Worm (Caenorhabditis elegans): Measurements from ENCODE around the gene grsp-2.

The grsp-2 gene

DNA sequence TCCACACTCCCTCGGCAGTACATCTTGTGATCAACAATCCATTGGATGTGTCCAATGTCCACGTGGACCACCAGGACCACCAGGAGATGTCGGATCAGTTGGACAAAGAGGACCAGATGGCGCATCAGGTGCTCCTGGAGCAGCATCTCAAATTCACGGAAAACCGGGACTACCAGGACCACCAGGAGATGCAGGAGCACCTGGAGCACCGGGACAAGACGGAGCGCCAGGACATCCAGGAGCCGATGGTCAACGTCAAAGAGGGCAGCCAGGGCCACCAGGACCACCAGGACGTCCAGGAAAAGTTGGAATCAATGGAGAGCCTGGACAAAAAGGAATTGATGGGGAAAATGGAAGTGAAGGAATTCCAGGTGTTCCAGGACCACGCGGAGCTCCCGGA lies 32.9 kb downstream of the grsp-2 start:
- TF ChIP-seq egrh-3 (GFP tag; IDR thresholded peaks at IDR 0.05) (peak; percentile 35; the same call in 1 of the 2 replicates), F52B5.7 (tag; optimal IDR thresholded peaks at IDR 0.05) (no peak), zfh-2 (GFP tag; conservative IDR thresholded peaks at IDR 0.05) (peak; percentile 83)

DNA sequence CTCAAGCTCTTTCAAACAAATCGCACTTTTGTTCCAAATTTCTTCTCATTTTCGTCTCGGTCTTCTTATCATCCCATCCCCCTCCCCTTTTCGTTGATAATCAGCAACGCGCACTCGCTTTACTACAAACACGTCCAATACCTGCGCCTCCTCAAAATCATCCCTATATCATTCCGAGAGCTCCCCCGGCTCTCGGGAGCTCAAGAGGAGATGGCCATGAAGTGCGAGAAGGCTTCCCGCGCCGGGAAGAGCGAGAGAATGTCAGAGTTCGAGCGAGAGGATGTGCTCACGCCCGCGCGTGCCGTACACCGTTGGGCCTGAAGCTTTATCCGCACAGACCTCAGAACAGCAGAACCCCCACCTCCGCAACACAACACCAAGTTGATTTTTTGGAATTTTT lies 34.7 kb downstream of the grsp-2 start:
- TF ChIP-seq zfh-2 (GFP tag; conservative IDR thresholded peaks at IDR 0.05) (peak; percentile 87), egrh-3 (GFP tag; IDR thresholded peaks at IDR 0.05) (peak; percentile 75; the same call in 1 of the 2 replicates), ceh-100 (GFP tag; IDR thresholded peaks at IDR 0.05) (no peak), ekl-4 (GFP tag; IDR thresholded peaks at IDR 0.05) (peak; percentile 31; the same call in 1 of the 2 replicates)

DNA sequence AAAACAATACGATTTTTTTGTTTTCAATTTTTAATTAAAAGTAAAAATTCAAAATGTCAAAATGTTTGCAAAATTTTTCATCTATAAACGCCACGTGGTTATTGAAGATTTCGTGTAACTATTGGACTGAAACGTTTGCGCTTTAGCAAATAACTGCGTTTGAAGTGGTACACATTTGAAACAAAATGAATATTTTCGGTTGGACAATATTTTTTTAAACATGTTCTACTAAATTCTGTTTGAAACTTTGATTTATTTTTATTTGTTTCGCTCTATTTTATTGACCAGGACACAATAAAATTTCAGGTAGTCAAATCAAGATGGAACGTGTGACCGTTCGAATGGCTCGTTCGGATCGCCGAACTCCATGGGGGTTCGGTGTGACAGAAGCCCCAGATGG lies 36.1 kb downstream of the grsp-2 start, which contains the start of gene alp-1:
TSS of gene alp-1 (plus strand) at position 301 of the 400 bp plus-strand sequence.
- TF ChIP-seq Y95B8A.8 (GFP tag; IDR thresholded peaks at IDR 0.05) (no peak), nfya-1 (tag; optimal IDR thresholded peaks at IDR 0.05; ENCODE audit: borderline replicate concordance, insufficient read depth) (no peak), bed-2 (GFP tag; IDR thresholded peaks at IDR 0.05) (no peak), fkh-3 (tag; optimal IDR thresholded peaks at IDR 0.05) (no peak), ceh-27 (GFP tag; optimal IDR thresholded peaks at IDR 0.05) (no peak)

DNA sequence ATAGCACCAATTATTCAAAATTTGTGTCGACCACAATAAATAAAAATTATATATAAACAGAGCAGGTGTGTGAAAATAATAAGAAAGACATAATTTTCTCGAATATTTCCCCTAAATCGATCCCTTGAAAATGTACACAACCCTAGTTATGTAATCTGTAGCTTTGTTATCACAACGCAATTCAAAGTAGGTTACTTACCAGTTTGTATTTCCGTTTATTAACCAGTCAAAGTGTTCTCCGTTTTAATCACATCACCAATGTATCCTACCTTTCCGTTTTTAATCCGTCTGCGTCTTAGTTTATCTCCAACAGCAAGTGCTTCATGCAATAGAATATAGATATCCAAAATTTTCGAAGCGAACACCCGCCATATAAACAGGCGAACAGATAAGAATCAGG lies 37.2 kb downstream of the grsp-2 start:
- TF ChIP-seq let-607 (tag; optimal IDR thresholded peaks at IDR 0.05) (no peak), snpc-1.1 (tag; optimal IDR thresholded peaks at IDR 0.05; ENCODE audit: insufficient read depth) (no peak), madf-3 (GFP tag; IDR thresholded peaks at IDR 0.05) (no peak), cebp-2 (GFP tag; IDR thresholded peaks at IDR 0.05) (no peak), rcor-1 (GFP tag; IDR thresholded peaks at IDR 0.05) (no peak), repo-1 (tag; optimal IDR thresholded peaks at IDR 0.05) (no peak), F49E8.2 (tag; optimal IDR thresholded peaks at IDR 0.05; ENCODE audit: insufficient read depth) (no peak), mcd-1 (GFP tag; IDR thresholded peaks at IDR 0.05) (no peak), pbrm-1 (GFP tag; IDR thresholded peaks at IDR 0.05) (no peak), zim-3 (tag; optimal IDR thresholded peaks at IDR 0.05) (no peak), lin-54 (GFP tag; optimal IDR thresholded peaks at IDR 0.05) (no peak), ztf-28 (GFP tag; IDR thresholded peaks at IDR 0.05) (no peak), lsy-27 (tag; optimal IDR thresholded peaks at IDR 0.05; ENCODE audit: borderline replicate concordance, insufficient read depth) (no peak), D2030.7 (GFP tag; IDR thresholded peaks at IDR 0.05) (no peak), tbx-9 (tag; optimal IDR thresholded peaks at IDR 0.05; ENCODE audit: borderline replicate concordance) (no peak), rpc-1 (optimal IDR thresholded peaks at IDR 0.05) (no peak), rpc-1 (tag; optimal IDR thresholded peaks at IDR 0.05) (no peak), ceh-40 (GFP tag; IDR thresholded peaks at IDR 0.05) (no peak), madf-10 (tag; optimal IDR thresholded peaks at IDR 0.05) (no peak)

DNA sequence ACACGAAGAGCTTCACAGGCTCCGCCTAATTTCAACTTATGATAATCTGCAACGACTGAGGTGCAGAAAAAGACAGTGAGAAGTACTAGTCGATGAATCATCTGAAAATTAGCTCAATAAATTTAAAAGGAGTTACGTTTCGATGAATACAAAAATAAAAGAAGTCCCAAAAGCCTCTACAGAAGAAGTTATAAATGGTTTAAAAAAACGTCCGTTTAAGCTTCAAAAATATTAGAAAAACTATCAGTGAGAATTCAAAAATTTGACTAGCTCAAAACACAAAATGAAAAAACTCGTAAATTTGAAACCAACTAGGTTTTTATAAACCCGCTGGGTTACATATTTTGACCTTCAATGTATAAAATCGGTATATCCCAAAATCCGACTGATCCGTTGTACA lies 39.8 kb downstream of the grsp-2 start, which contains the start of gene T11B7.5:
TSS of gene T11B7.5 (minus strand) at position 101 of the 400 bp plus-strand sequence.
- no peak for TF ChIP-seq xnd-1 (tag; optimal IDR thresholded peaks at IDR 0.05)
- no peak for TF ChIP-seq Y53G8AR.9 (GFP tag; conservative IDR thresholded peaks at IDR 0.05)
- no peak for TF ChIP-seq hmg-1.2 (GFP tag; IDR thresholded peaks at IDR 0.05)
- TF ChIP-seq D2030.7 (GFP tag; IDR thresholded peaks at IDR 0.05): no peak
- no peak for TF ChIP-seq unc-62 (GFP tag; optimal IDR thresholded peaks at IDR 0.05)

Data from whole organism, young adult.